Worm (Caenorhabditis elegans): ENCODE data around the gene F47D12.7.

Gene F47D12.7

ce11 chrIII:6316795-6317194 lies 21.0 kb upstream of the F47D12.7 start:
- TF ChIP-seq nhr-27 (tag; optimal IDR thresholded peaks at IDR 0.05) (no peak), rec-8 (tag; optimal IDR thresholded peaks at IDR 0.05) (no peak), ceh-27 (GFP tag; optimal IDR thresholded peaks at IDR 0.05) (peak; percentile 25), egl-18 (GFP tag; IDR thresholded peaks at IDR 0.05) (no peak), ZK185.1 (tag; optimal IDR thresholded peaks at IDR 0.05; ENCODE audit: poor library complexity, severe bottlenecking) (no peak), him-1 (tag; optimal IDR thresholded peaks at IDR 0.05) (no peak), madf-6 (GFP tag; IDR thresholded peaks at IDR 0.05) (no peak)

ce11 chrIII:6315515-6315914 lies 19.7 kb upstream of the F47D12.7 start:
- no peak for TF ChIP-seq F49E8.2 (tag; optimal IDR thresholded peaks at IDR 0.05; ENCODE audit: insufficient read depth)
- TF ChIP-seq dpl-1 (GFP tag; optimal IDR thresholded peaks at IDR 0.05) = no peak
- TF ChIP-seq K11D2.4 (GFP tag; IDR thresholded peaks at IDR 0.05) = no peak
- no peak for TF ChIP-seq cebp-2 (GFP tag; IDR thresholded peaks at IDR 0.05)
- TF ChIP-seq pha-4 (tag; optimal IDR thresholded peaks at IDR 0.05) = no peak
- TF ChIP-seq gei-17 (GFP tag; optimal IDR thresholded peaks at IDR 0.05) = no peak
- no peak for TF ChIP-seq F33H1.4 (GFP tag; IDR thresholded peaks at IDR 0.05)
- no peak for TF ChIP-seq F55B11.4 (tag; optimal IDR thresholded peaks at IDR 0.05; ENCODE audit: borderline replicate concordance, insufficient read depth)
- TF ChIP-seq let-526 (GFP tag; IDR thresholded peaks at IDR 0.05) = no peak
- no peak for TF ChIP-seq ceh-100 (GFP tag; IDR thresholded peaks at IDR 0.05)

ce11 chrIII:6312244-6312643 lies 16.4 kb upstream of the F47D12.7 start:
- no peak for TF ChIP-seq F39B2.1 (GFP tag; IDR thresholded peaks at IDR 0.05)
- TF ChIP-seq nhr-120 (GFP tag; IDR thresholded peaks at IDR 0.05) = no peak
- TF ChIP-seq hmg-20 (GFP tag; IDR thresholded peaks at IDR 0.05) = no peak
- no peak for TF ChIP-seq bed-1 (GFP tag; IDR thresholded peaks at IDR 0.05)
- no peak for TF ChIP-seq madf-6 (GFP tag; IDR thresholded peaks at IDR 0.05)
- TF ChIP-seq snpc-1.3 (tag; optimal IDR thresholded peaks at IDR 0.05; ENCODE audit: insufficient read depth) = no peak
- TF ChIP-seq madf-10 (tag; optimal IDR thresholded peaks at IDR 0.05) = no peak

ce11 chrIII:6311452-6311851 lies 15.6 kb upstream of the F47D12.7 start:
- TF ChIP-seq snpc-4 (GFP tag; optimal IDR thresholded peaks at IDR 0.05) (no peak), snpc-4 (tag; optimal IDR thresholded peaks at IDR 0.05) (no peak), B0035.1 (tag; optimal IDR thresholded peaks at IDR 0.05) (no peak), F23B12.7 (tag; optimal IDR thresholded peaks at IDR 0.05; ENCODE audit: insufficient read depth) (no peak), mcd-1 (GFP tag; IDR thresholded peaks at IDR 0.05) (no peak), Y67H2A.10 (GFP tag; conservative IDR thresholded peaks at IDR 0.05) (no peak), F52B5.7 (tag; optimal IDR thresholded peaks at IDR 0.05) (no peak), F37B4.10 (GFP tag; IDR thresholded peaks at IDR 0.05) (no peak), tlf-1 (GFP tag; optimal IDR thresholded peaks at IDR 0.05) (no peak), T26A5.8 (tag; optimal IDR thresholded peaks at IDR 0.05) (no peak), gei-17 (GFP tag; optimal IDR thresholded peaks at IDR 0.05) (no peak), pha-4 (tag; optimal IDR thresholded peaks at IDR 0.05) (no peak), egl-44 (GFP tag; IDR thresholded peaks at IDR 0.05) (no peak), hmg-1.2 (GFP tag; IDR thresholded peaks at IDR 0.05) (no peak), athp-1 (tag; optimal IDR thresholded peaks at IDR 0.05) (no peak)
